Fruit fly (Drosophila melanogaster): ENCODE data around the gene InR.

- TF ChIP-seq fkh (GFP tag; optimal IDR thresholded peaks at IDR 0.05) (no peak), CG3919 (GFP tag; optimal IDR thresholded peaks at IDR 0.05) (no peak), salr (GFP tag; optimal IDR thresholded peaks at IDR 0.05) (no peak), Lpt (GFP tag; optimal IDR thresholded peaks at IDR 0.05) (no peak), CG16779 (tag; optimal IDR thresholded peaks at IDR 0.05) (no peak), CG6163 (GFP tag; IDR thresholded peaks at IDR 0.05) (no peak), CG8632 (GFP tag; optimal IDR thresholded peaks at IDR 0.05) (no peak), net (GFP tag; optimal IDR thresholded peaks at IDR 0.05) (no peak), dsx (GFP tag; optimal IDR thresholded peaks at IDR 0.05; ENCODE audit: poor library complexity, severe bottlenecking) (no peak), Sox14 (GFP tag; optimal IDR thresholded peaks at IDR 0.05) (no peak), Sox102F (GFP tag; optimal IDR thresholded peaks at IDR 0.05) (no peak), esn (GFP tag; optimal IDR thresholded peaks at IDR 0.05) (no peak), CG15336 (GFP tag; IDR thresholded peaks at IDR 0.05) (no peak), CG3032 (tag; optimal IDR thresholded peaks at IDR 0.05) (no peak)
Measured at dm6 chr3R:21593079-21593478, 26.0 kb downstream of the InR start.

All from whole organism, prepupa.